Worm (Caenorhabditis elegans) whole organism, L4 larva: Measurements from ENCODE around the gene K07E3.2.
A peak's percentile ranks its signal among the peaks of the same experiment; 100 is the strongest.

Source experiments
- F10B5.3 ChIP-seq: sonication (generic microtip); optimal IDR thresholded peaks from 2 replicates; lab custom pipeline; 2016; ENCODE audit warnings: mild to moderate bottlenecking, missing genetic modification characterization, missing compliant biosample characterization
- T20F7.1 ChIP-seq: fragments of 200-800 bp; sonication (Bioruptor generic); optimal IDR thresholded peaks from 2 replicates; lab custom pipeline; 2018; ENCODE audit warnings: mild to moderate bottlenecking, missing genetic modification characterization, missing compliant biosample characterization
- T26A8.4 ChIP-seq: fragments of 200-800 bp; sonication (Bioruptor generic); IDR thresholded peaks from 2 replicates; pipeline ENCODE4 v1.3.6; 2022; ENCODE audit warnings: missing genetic modification characterization, missing compliant biosample characterization
- Y105C5A.15 ChIP-seq: fragments of 200-800 bp; sonication (Bioruptor generic); IDR thresholded peaks from 2 replicates; pipeline ENCODE4 v1.3.6; 2022; ENCODE audit warnings: missing genetic modification characterization, missing compliant biosample characterization
- Y48G9A.11 ChIP-seq: fragments of 200-800 bp; sonication (Bioruptor generic); IDR thresholded peaks from 2 replicates; pipeline ENCODE4 v1.3.6; 2022; ENCODE audit warnings: missing genetic modification reagents, missing genetic modification characterization, missing compliant biosample characterization
- Y5F2A.4 ChIP-seq: fragments of 200-800 bp; sonication (Bioruptor generic); optimal IDR thresholded peaks from 2 replicates; lab custom pipeline; 2018; ENCODE audit warnings: mild to moderate bottlenecking, missing genetic modification characterization, missing compliant biosample characterization
- Y75B8A.6 ChIP-seq: fragments of 200-800 bp; sonication (Bioruptor generic); IDR thresholded peaks from 2 replicates; pipeline ENCODE4 v1.3.6; 2022; ENCODE audit warnings: missing genetic modification reagents, missing genetic modification characterization, missing compliant biosample characterization
- ZK546.5 ChIP-seq, 2 experiments: sonication (generic microtip); optimal IDR thresholded peaks; 2 replicates each; lab custom pipeline; 2017; ENCODE audit warnings: missing biosample characterization in 2 of 2, missing genetic modification characterization in 2 of 2
- aha-1 ChIP-seq: fragments of 150-350 bp; peaks from one replicate; lab custom pipeline; 2014; ENCODE audit warnings: missing biosample characterization, missing genetic modification characterization
- ama-1 ChIP-seq: fragments of 150-350 bp; optimal IDR thresholded peaks from 2 replicates; lab custom pipeline; 2014; ENCODE audit warnings: inconsistent platforms, mixed read lengths
- arid-1 ChIP-seq: fragments of 200-800 bp; sonication (Bioruptor generic); conservative IDR thresholded peaks from 2 replicates; pipeline ENCODE4 v1.3.6; 2022; ENCODE audit warnings: missing genetic modification reagents, missing genetic modification characterization, missing compliant biosample characterization
- ceh-20 ChIP-seq: fragments of 200-800 bp; sonication (Bioruptor generic); IDR thresholded peaks from 2 replicates; pipeline ENCODE4 v1.3.6; 2022; ENCODE audit warnings: missing genetic modification reagents, missing genetic modification characterization, missing compliant biosample characterization
- ceh-44 ChIP-seq: fragments of 200-800 bp; sonication (Bioruptor generic); IDR thresholded peaks from 2 replicates; pipeline ENCODE4 v1.3.6; 2022; ENCODE audit warnings: missing genetic modification reagents, missing genetic modification characterization, missing compliant biosample characterization
- ces-1 ChIP-seq: fragments of 150-350 bp; sonication (generic microtip); optimal IDR thresholded peaks from 4 replicates; lab custom pipeline; 2014; ENCODE audit warnings: missing biosample characterization, missing genetic modification reagents, missing genetic modification characterization
- ctbp-1 ChIP-seq: fragments of 200-800 bp; sonication (Bioruptor generic); IDR thresholded peaks from 2 replicates; pipeline ENCODE4 v1.3.6; 2022; ENCODE audit warnings: missing genetic modification reagents, missing genetic modification characterization, missing compliant biosample characterization
- daf-16 ChIP-seq, 3 experiments: sonication (generic microtip); optimal IDR thresholded peaks; 2 replicates each; lab custom pipeline; 2016 to 2017; ENCODE audit warnings: missing genetic modification characterization in 3 of 3, missing genetic modification reagents in 3 of 3, mild to moderate bottlenecking in 2 of 3, missing compliant biosample characterization in 2 of 3, missing biosample characterization in 1 of 3, moderate library complexity in 1 of 3
- dmd-6 ChIP-seq: fragments of 200-800 bp; sonication (Bioruptor generic); IDR thresholded peaks from 2 replicates; pipeline ENCODE4 v1.3.6; 2022; ENCODE audit warnings: missing genetic modification reagents, missing genetic modification characterization, missing compliant biosample characterization
- egl-27 ChIP-seq: sonication (generic microtip); optimal IDR thresholded peaks from 3 replicates; lab custom pipeline; 2017; ENCODE audit warnings: missing biosample characterization, missing genetic modification reagents, missing genetic modification characterization
- hlh-30 ChIP-seq: sonication (generic microtip); optimal IDR thresholded peaks from 2 replicates; lab custom pipeline; 2017; ENCODE audit warnings: antibody characterized with exemption, mild to moderate bottlenecking, missing genetic modification characterization, missing compliant biosample characterization; ENCODE audit not compliant: insufficient read depth
- hmg-1.1 ChIP-seq: fragments of 200-800 bp; sonication (Bioruptor generic); IDR thresholded peaks from 2 replicates; pipeline ENCODE4 v1.3.6; 2022; ENCODE audit warnings: missing genetic modification reagents, missing genetic modification characterization, missing compliant biosample characterization
- lim-7 ChIP-seq: fragments of 200-800 bp; sonication (Bioruptor generic); IDR thresholded peaks from 2 replicates; pipeline ENCODE4 v1.3.6; 2022; ENCODE audit warnings: missing genetic modification characterization, missing compliant biosample characterization
- lin-29 ChIP-seq: fragments of 200-800 bp; sonication (Bioruptor generic); IDR thresholded peaks from 2 replicates; pipeline ENCODE4 v1.3.6; 2022; ENCODE audit warnings: missing genetic modification reagents, missing genetic modification characterization, missing compliant biosample characterization
- lsy-2 ChIP-seq, 2 experiments: fragments of 150-350 bp in 1 of 2; sonication (generic microtip) in 1 of 2; optimal IDR thresholded peaks; 2 replicates each; lab custom pipeline; 2014 to 2017; ENCODE audit warnings: missing biosample characterization in 2 of 2, missing genetic modification characterization in 2 of 2
- madf-5 ChIP-seq, 2 experiments: fragments of 200-800 bp; sonication (Bioruptor generic); IDR thresholded peaks; 2 replicates each; pipeline ENCODE4 v1.3.6; 2022; ENCODE audit warnings: missing compliant biosample characterization in 2 of 2, missing genetic modification characterization in 2 of 2
- madf-9 ChIP-seq: fragments of 200-800 bp; sonication (Bioruptor generic); conservative IDR thresholded peaks from 2 replicates; pipeline ENCODE4 v1.3.6; 2022; ENCODE audit warnings: missing genetic modification reagents, missing genetic modification characterization, missing compliant biosample characterization
- mep-1 ChIP-seq: fragments of 150-350 bp; sonication (generic microtip); optimal IDR thresholded peaks from 3 replicates; lab custom pipeline; 2014; ENCODE audit warnings: missing biosample characterization, missing genetic modification characterization
- mes-2 ChIP-seq: sonication (generic microtip); optimal IDR thresholded peaks from 2 replicates; lab custom pipeline; 2016; ENCODE audit warnings: missing genotype, mild to moderate bottlenecking, missing genetic modification characterization, missing compliant biosample characterization; ENCODE audit not compliant: poor library complexity, severe bottlenecking
- mxl-2 ChIP-seq: fragments of 200-800 bp; sonication (Bioruptor generic); conservative IDR thresholded peaks from 2 replicates; pipeline ENCODE4 v1.3.6; 2022; ENCODE audit warnings: missing genetic modification reagents, missing genetic modification characterization, missing compliant biosample characterization
- mxl-3 ChIP-seq: fragments of 200-800 bp; sonication (Bioruptor generic); optimal IDR thresholded peaks from 2 replicates; lab custom pipeline; 2018; ENCODE audit warnings: mild to moderate bottlenecking, missing genetic modification characterization, missing compliant biosample characterization
- nhr-10 ChIP-seq: fragments of 150-350 bp; optimal IDR thresholded peaks from 2 replicates; lab custom pipeline; 2014; ENCODE audit warnings: missing biosample characterization, missing genetic modification characterization
- nhr-28 ChIP-seq: fragments of 150-350 bp; optimal IDR thresholded peaks from 2 replicates; lab custom pipeline; 2014; ENCODE audit warnings: missing biosample characterization, missing genetic modification characterization
- nhr-41 ChIP-seq: fragments of 200-800 bp; sonication (Bioruptor generic); IDR thresholded peaks from 2 replicates; pipeline ENCODE4 v1.3.6; 2022; ENCODE audit warnings: missing genetic modification reagents, missing genetic modification characterization, missing compliant biosample characterization
- nhr-76 ChIP-seq: fragments of 150-350 bp; optimal IDR thresholded peaks from 2 replicates; lab custom pipeline; 2014; ENCODE audit warnings: missing biosample characterization, missing genetic modification characterization
- nhr-77 ChIP-seq: fragments of 150-350 bp; optimal IDR thresholded peaks from 2 replicates; lab custom pipeline; 2014; ENCODE audit warnings: missing biosample characterization, missing genetic modification characterization
- php-3 ChIP-seq: fragments of 200-800 bp; sonication (Bioruptor generic); IDR thresholded peaks from 2 replicates; pipeline ENCODE4 v1.3.6; 2022; ENCODE audit warnings: missing genetic modification reagents, missing genetic modification characterization, missing compliant biosample characterization
- pqm-1 ChIP-seq: sonication (generic microtip); optimal IDR thresholded peaks from 2 replicates; lab custom pipeline; 2017; ENCODE audit warnings: missing biosample characterization, missing genetic modification characterization
- set-16 ChIP-seq: fragments of 200-800 bp; sonication (Bioruptor generic); IDR thresholded peaks from 2 replicates; pipeline ENCODE4 v1.3.6; 2022; ENCODE audit warnings: missing genetic modification reagents, missing genetic modification characterization, missing compliant biosample characterization
- skn-1 ChIP-seq: fragments of 150-350 bp; optimal IDR thresholded peaks from 2 replicates; lab custom pipeline; 2014; ENCODE audit warnings: missing biosample characterization, missing genetic modification characterization
- snpc-1.2 ChIP-seq: fragments of 200-800 bp; sonication (Bioruptor generic); IDR thresholded peaks from 2 replicates; pipeline ENCODE4 v1.3.6; 2022; ENCODE audit warnings: missing genetic modification reagents, missing genetic modification characterization, missing compliant biosample characterization
- spr-3 ChIP-seq: fragments of 200-800 bp; sonication (Bioruptor generic); optimal IDR thresholded peaks from 2 replicates; lab custom pipeline; 2018; ENCODE audit warnings: mild to moderate bottlenecking, missing genetic modification characterization, missing compliant biosample characterization
- tra-1 ChIP-seq: fragments of 200-800 bp; sonication (Bioruptor generic); IDR thresholded peaks from 2 replicates; pipeline ENCODE4 v1.3.6; 2022; ENCODE audit warnings: missing genetic modification reagents, missing genetic modification characterization, missing compliant biosample characterization
- unc-130 ChIP-seq: sonication (generic microtip); optimal IDR thresholded peaks from 2 replicates; lab custom pipeline; 2016; ENCODE audit warnings: missing genetic modification reagents, missing genetic modification characterization, missing compliant biosample characterization
- vab-7 ChIP-seq: fragments of 200-800 bp; sonication (Bioruptor generic); IDR thresholded peaks from 2 replicates; pipeline ENCODE4 v1.3.6; 2022; ENCODE audit warnings: missing genetic modification reagents, missing genetic modification characterization, missing compliant biosample characterization
- zag-1 ChIP-seq: fragments of 150-350 bp; optimal IDR thresholded peaks from 2 replicates; lab custom pipeline; 2014; ENCODE audit warnings: missing biosample characterization, missing genetic modification characterization
- zfp-2 ChIP-seq: sonication (generic microtip); optimal IDR thresholded peaks from 2 replicates; lab custom pipeline; 2016; ENCODE audit warnings: mild to moderate bottlenecking, missing genetic modification characterization, missing compliant biosample characterization
- zfp-3 ChIP-seq: fragments of 200-800 bp; sonication (Bioruptor generic); conservative IDR thresholded peaks from 2 replicates; pipeline ENCODE4 v1.3.6; 2022; ENCODE audit warnings: missing genetic modification reagents, missing genetic modification characterization, missing compliant biosample characterization
- zip-11 ChIP-seq: fragments of 200-800 bp; sonication (Bioruptor generic); IDR thresholded peaks from 2 replicates; pipeline ENCODE4 v1.3.6; 2022; ENCODE audit warnings: missing genetic modification characterization, missing compliant biosample characterization
- ztf-11 ChIP-seq: fragments of 150-350 bp; optimal IDR thresholded peaks from 2 replicates; lab custom pipeline; 2014; ENCODE audit warnings: missing biosample characterization, missing genetic modification characterization
- ztf-7 ChIP-seq: fragments of 150-350 bp; optimal IDR thresholded peaks from 2 replicates; lab custom pipeline; 2014; ENCODE audit warnings: missing biosample characterization, missing genetic modification characterization

Gene K07E3.2

ce11 chrX:8156502-8156901 lies 52.4 kb downstream of the K07E3.2 start (continued):
- TF ChIP-seq aha-1 (tag; lab: Kevin White, UChicago) = peak; percentile 2
- 0 out of 2 replicates have a peak, but pooled peaks have one; percentile 65 for TF ChIP-seq Y105C5A.15 (GFP tag; lab: Robert Waterston, UW)
- TF ChIP-seq T20F7.1 (GFP tag; lab: Kevin White, UChicago) = no peak
- TF ChIP-seq nhr-41 (GFP tag; lab: Robert Waterston, UW) = 0 out of 2 replicates have a peak, but pooled peaks have one; percentile 9
- TF ChIP-seq zip-11 = no peak
- no peak for TF ChIP-seq mxl-2 (GFP tag; lab: Robert Waterston, UW)
- TF ChIP-seq zag-1 (tag; lab: Kevin White, UChicago) = no peak
- TF ChIP-seq ces-1 = no peak
- no peak for TF ChIP-seq skn-1
- no peak for TF ChIP-seq nhr-10 (tag; lab: Kevin White, UChicago)
- TF ChIP-seq lim-7 (GFP tag; lab: Robert Waterston, UW) = peak; percentile 83
- no peak for TF ChIP-seq zfp-2 (tag; lab: Kevin White, UChicago)
- TF ChIP-seq php-3 (GFP tag; lab: Robert Waterston, UW) = peak; percentile 44; the same call in 1 of the 2 replicates
- peak; percentile 64 for TF ChIP-seq mep-1 (tag; lab: Kevin White, UChicago)
- TF ChIP-seq hlh-30 = peak; percentile 50
- no peak for TF ChIP-seq mxl-3 (GFP tag; lab: Kevin White, UChicago)
- peak; percentile 57; the same call in 1 of the 2 replicates for TF ChIP-seq arid-1 (GFP tag; lab: Robert Waterston, UW)
- peak; percentile 21 for TF ChIP-seq nhr-28 (tag; lab: Kevin White, UChicago)
- no peak for TF ChIP-seq nhr-76
- TF ChIP-seq hmg-1.1 (GFP tag; lab: Robert Waterston, UW) = peak; percentile 7
- TF ChIP-seq T26A8.4 (GFP tag; lab: Robert Waterston, UW) = peak; percentile 22; the same call in 1 of the 2 replicates
- TF ChIP-seq set-16 (GFP tag; lab: Robert Waterston, UW) = no peak
- peak; percentile 50; the same call in 1 of the 2 replicates for TF ChIP-seq Y48G9A.11 (GFP tag; lab: Robert Waterston, UW)
- TF ChIP-seq F10B5.3 (tag; lab: Kevin White, UChicago) = no peak
- TF ChIP-seq ceh-44 (GFP tag; lab: Robert Waterston, UW) = peak; percentile 63; the same call in 1 of the 2 replicates
- no peak for TF ChIP-seq daf-16 (GFP tag; optimal IDR thresholded peaks at IDR 0.05; lab: Kevin White, UChicago)
- peak; percentile 34 for TF ChIP-seq daf-16 (tag; optimal IDR thresholded peaks at IDR 0.05; lab: Kevin White, UChicago)
- TF ChIP-seq Y75B8A.6 (GFP tag; lab: Robert Waterston, UW) = 0 out of 2 replicates have a peak, but pooled peaks have one; percentile 35
- no peak for TF ChIP-seq pqm-1 (tag; lab: Kevin White, UChicago)
- TF ChIP-seq snpc-1.2 (GFP tag; lab: Robert Waterston, UW) = peak; percentile 73
- TF ChIP-seq ceh-20 (GFP tag; lab: Robert Waterston, UW) = peak; percentile 50; the same call in 1 of the 2 replicates
- TF ChIP-seq dmd-6 (GFP tag; lab: Robert Waterston, UW) = peak; percentile 65
- peak in 1 of 2 experiments; percentile 53 for TF ChIP-seq lsy-2 (tag; optimal IDR thresholded peaks at IDR 0.05; lab: Kevin White, UChicago)
- TF ChIP-seq ztf-7 (tag; lab: Kevin White, UChicago) = peak; percentile 9
- TF ChIP-seq Y5F2A.4 (GFP tag; lab: Kevin White, UChicago) = no peak
- TF ChIP-seq ctbp-1 = 0 out of 2 replicates have a peak, but pooled peaks have one; percentile 25
- peak; percentile 72 for TF ChIP-seq mes-2 (tag; lab: Kevin White, UChicago)
- TF ChIP-seq madf-5 (GFP tag; IDR thresholded peaks at IDR 0.05; lab: Robert Waterston, UW) = 0 out of 4 replicates have a peak, but pooled peaks of 1 of the 2 experiments have one; percentile 25
- 0 out of 2 replicates have a peak, but pooled peaks have one; percentile 17 for TF ChIP-seq lin-29 (GFP tag; lab: Robert Waterston, UW)
- no peak for TF ChIP-seq ztf-11
- TF ChIP-seq, all 104 proteins: peak for 36

DNA sequence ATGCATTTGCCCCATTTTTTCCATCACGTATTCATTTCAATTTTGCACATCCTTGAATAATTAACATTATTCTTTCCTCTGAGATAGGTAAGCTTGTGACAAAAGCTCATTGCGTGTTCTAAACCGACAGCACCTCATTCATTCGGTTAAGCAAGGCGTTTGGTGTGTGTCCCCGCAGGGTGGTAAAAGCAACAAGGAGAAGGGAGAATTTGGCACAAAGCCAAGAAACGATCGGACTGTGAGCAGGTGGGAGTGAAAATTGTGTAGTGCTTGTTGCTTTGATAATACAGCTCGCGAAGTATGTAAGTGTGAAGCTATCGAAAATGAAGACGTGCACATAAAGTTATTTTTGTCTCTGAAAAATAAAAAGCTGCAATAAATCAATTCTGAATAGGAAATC lies 53.0 kb downstream of the K07E3.2 start:
- TF ChIP-seq nhr-28 (tag; lab: Kevin White, UChicago) (no peak), madf-5 (GFP tag; IDR thresholded peaks at IDR 0.05; lab: Robert Waterston, UW) (no peak), hlh-30 (peak; percentile 38), nhr-77 (tag; lab: Kevin White, UChicago) (no peak), vab-7 (no peak), ZK546.5 (tag; optimal IDR thresholded peaks at IDR 0.05; lab: Kevin White, UChicago) (no peak), unc-130 (GFP tag; lab: Kevin White, UChicago) (no peak), egl-27 (no peak), madf-9 (0 out of 2 replicates have a peak, but pooled peaks have one; percentile 21), Y48G9A.11 (GFP tag; lab: Robert Waterston, UW) (no peak), ama-1 (lab: Kevin White, UChicago) (no peak), lim-7 (GFP tag; lab: Robert Waterston, UW) (no peak), spr-3 (GFP tag; lab: Kevin White, UChicago) (no peak), zfp-3 (no peak), snpc-1.2 (GFP tag; lab: Robert Waterston, UW) (no peak), T20F7.1 (GFP tag; lab: Kevin White, UChicago) (no peak), aha-1 (tag; lab: Kevin White, UChicago) (peak; percentile 94), tra-1 (GFP tag; lab: Robert Waterston, UW) (no peak), mes-2 (tag; lab: Kevin White, UChicago) (peak; percentile 61)
